Worm (Caenorhabditis elegans) whole organism, L3 larva: ENCODE results near the gene pgm-1.

Experiments
- R02D3.7 ChIP-seq: fragments of 150-350 bp; optimal IDR thresholded peaks from 2 replicates; lab custom pipeline; 2014; ENCODE audit warnings: missing biosample characterization, missing genetic modification characterization
- ZK546.5 ChIP-seq: sonication (generic microtip); optimal IDR thresholded peaks from 2 replicates; lab custom pipeline; 2017; ENCODE audit warnings: missing biosample characterization, missing genetic modification characterization
- aly-2 ChIP-seq: fragments of 150-350 bp; optimal IDR thresholded peaks from 2 replicates; lab custom pipeline; 2014; ENCODE audit warnings: missing biosample characterization, missing genetic modification characterization
- ceh-16 ChIP-seq: sonication (generic microtip); optimal IDR thresholded peaks from 2 replicates; lab custom pipeline; 2017; ENCODE audit warnings: missing biosample characterization, missing genetic modification characterization
- ceh-28 ChIP-seq: fragments of 150-350 bp; optimal IDR thresholded peaks from 2 replicates; lab custom pipeline; 2014; ENCODE audit warnings: missing biosample characterization, missing genetic modification reagents, missing genetic modification characterization
- ceh-82 ChIP-seq: fragments of 150-350 bp; optimal IDR thresholded peaks from 2 replicates; lab custom pipeline; 2014; ENCODE audit warnings: missing biosample characterization, missing genetic modification characterization
- daf-12 ChIP-seq: fragments of 150-350 bp; optimal IDR thresholded peaks from 2 replicates; lab custom pipeline; 2014; ENCODE audit warnings: missing biosample characterization, missing genetic modification reagents, missing genetic modification characterization
- egl-5 ChIP-seq: fragments of 150-350 bp; optimal IDR thresholded peaks from 2 replicates; lab custom pipeline; 2017; ENCODE audit warnings: missing biosample characterization, missing genetic modification reagents, missing genetic modification characterization, inconsistent platforms
- elt-2 ChIP-seq: sonication (generic microtip); optimal IDR thresholded peaks from 2 replicates; lab custom pipeline; 2016; ENCODE audit warnings: missing genetic modification reagents, mild to moderate bottlenecking, missing genetic modification characterization, missing compliant biosample characterization
- elt-3 ChIP-seq, 3 experiments: fragments of 150-350 bp in 1 of 3; sonication (generic microtip) in 2 of 3; optimal IDR thresholded peaks; 2 replicates in 2 of 3; 4 replicates in 1 of 3; lab custom pipeline; 2014 to 2017; ENCODE audit warnings: missing biosample characterization in 3 of 3, missing genetic modification characterization in 3 of 3
- eor-1 ChIP-seq, 2 experiments: fragments of 150-350 bp; optimal IDR thresholded peaks; 2 replicates each; lab custom pipeline; 2014 to 2018; ENCODE audit warnings: missing biosample characterization in 2 of 2, missing genetic modification characterization in 2 of 2
- fkh-10 ChIP-seq: sonication (generic microtip); optimal IDR thresholded peaks from 2 replicates; lab custom pipeline; 2017; ENCODE audit warnings: missing biosample characterization, missing genetic modification reagents, missing genetic modification characterization
- fkh-2 ChIP-seq: fragments of 150-350 bp; optimal IDR thresholded peaks from 2 replicates; lab custom pipeline; 2014; ENCODE audit warnings: missing biosample characterization, missing genetic modification reagents, missing genetic modification characterization
- fos-1 ChIP-seq: fragments of 150-350 bp; optimal IDR thresholded peaks from 2 replicates; lab custom pipeline; 2014; ENCODE audit warnings: missing biosample characterization, missing genetic modification characterization
- hmg-11 ChIP-seq: sonication (generic microtip); optimal IDR thresholded peaks from 2 replicates; lab custom pipeline; 2016; ENCODE audit warnings: missing genetic modification characterization, missing compliant biosample characterization
- jun-1 ChIP-seq: fragments of 150-350 bp; optimal IDR thresholded peaks from 2 replicates; lab custom pipeline; 2014; ENCODE audit warnings: missing biosample characterization, missing genetic modification reagents, missing genetic modification characterization
- lin-39 ChIP-seq: fragments of 150-350 bp; optimal IDR thresholded peaks from 2 replicates; lab custom pipeline; 2018; ENCODE audit warnings: missing biosample characterization, missing genetic modification reagents, missing genetic modification characterization
- lsy-12 ChIP-seq: sonication (generic microtip); optimal IDR thresholded peaks from 2 replicates; lab custom pipeline; 2016; ENCODE audit warnings: mild to moderate bottlenecking, missing genetic modification characterization, missing compliant biosample characterization
- mdl-1 ChIP-seq: fragments of 150-350 bp; optimal IDR thresholded peaks from 2 replicates; lab custom pipeline; 2014; ENCODE audit warnings: missing biosample characterization, missing genetic modification characterization
- nfya-1 ChIP-seq: sonication (generic microtip); optimal IDR thresholded peaks from 2 replicates; lab custom pipeline; 2017; ENCODE audit warnings: missing genetic modification characterization, mild to moderate bottlenecking, missing compliant biosample characterization, antibody characterized with exemption, moderate library complexity; ENCODE audit not compliant: insufficient read depth
- nhr-12 ChIP-seq: fragments of 150-350 bp; optimal IDR thresholded peaks from 2 replicates; lab custom pipeline; 2014; ENCODE audit warnings: missing biosample characterization, missing genetic modification characterization
- nhr-23 ChIP-seq: fragments of 150-350 bp; optimal IDR thresholded peaks from 2 replicates; lab custom pipeline; 2014; ENCODE audit warnings: missing biosample characterization, missing genetic modification reagents, missing genetic modification characterization
- nhr-237 ChIP-seq: fragments of 150-350 bp; optimal IDR thresholded peaks from 2 replicates; lab custom pipeline; 2014; ENCODE audit warnings: missing biosample characterization, missing genetic modification characterization
- nhr-25 ChIP-seq: sonication (generic microtip); optimal IDR thresholded peaks from 2 replicates; lab custom pipeline; 2017; ENCODE audit warnings: missing biosample characterization, missing genetic modification characterization
- nhr-28 ChIP-seq: fragments of 150-350 bp; optimal IDR thresholded peaks from 2 replicates; lab custom pipeline; 2014; ENCODE audit warnings: missing biosample characterization, missing genetic modification characterization
- nhr-43 ChIP-seq: sonication (generic microtip); optimal IDR thresholded peaks from 2 replicates; lab custom pipeline; 2016; ENCODE audit warnings: mild to moderate bottlenecking, missing genetic modification characterization, missing compliant biosample characterization; ENCODE audit not compliant: poor library complexity, severe bottlenecking
- nhr-67 ChIP-seq: fragments of 150-350 bp; optimal IDR thresholded peaks from 2 replicates; lab custom pipeline; 2014; ENCODE audit warnings: missing biosample characterization, missing genetic modification characterization
- nhr-77 ChIP-seq: fragments of 150-350 bp; optimal IDR thresholded peaks from 2 replicates; lab custom pipeline; 2014; ENCODE audit warnings: missing biosample characterization, missing genetic modification characterization
- pha-4 ChIP-seq: fragments of 150-350 bp; optimal IDR thresholded peaks from 2 replicates; lab custom pipeline; 2014; ENCODE audit warnings: missing biosample characterization, missing genetic modification reagents, missing genetic modification characterization
- pqm-1 ChIP-seq: fragments of 150-350 bp; optimal IDR thresholded peaks from 2 replicates; lab custom pipeline; 2017; ENCODE audit warnings: missing biosample characterization, missing genetic modification characterization, inconsistent platforms
- sea-2 ChIP-seq: fragments of 150-350 bp; sonication (generic microtip); optimal IDR thresholded peaks from 4 replicates; lab custom pipeline; 2014; ENCODE audit warnings: missing biosample characterization, missing genetic modification reagents, missing genetic modification characterization
- skn-1 ChIP-seq: fragments of 150-350 bp; optimal IDR thresholded peaks from 2 replicates; lab custom pipeline; 2014; ENCODE audit warnings: missing biosample characterization, missing genetic modification characterization
- snpc-4 ChIP-seq: fragments of 150-350 bp; optimal IDR thresholded peaks from 2 replicates; lab custom pipeline; 2014; ENCODE audit warnings: missing biosample characterization, missing genetic modification characterization
- tbx-2 ChIP-seq: sonication (generic microtip); optimal IDR thresholded peaks from 2 replicates; lab custom pipeline; 2016; ENCODE audit warnings: mild to moderate bottlenecking, missing genetic modification characterization, missing compliant biosample characterization
- unc-39 ChIP-seq: sonication (generic microtip); optimal IDR thresholded peaks from 4 replicates; lab custom pipeline; 2017; ENCODE audit warnings: missing biosample characterization, missing genetic modification characterization
- ztf-4 ChIP-seq: fragments of 150-350 bp; optimal IDR thresholded peaks from 2 replicates; lab custom pipeline; 2014; ENCODE audit warnings: missing biosample characterization, missing genetic modification characterization

pgm-1 gene

DNA sequence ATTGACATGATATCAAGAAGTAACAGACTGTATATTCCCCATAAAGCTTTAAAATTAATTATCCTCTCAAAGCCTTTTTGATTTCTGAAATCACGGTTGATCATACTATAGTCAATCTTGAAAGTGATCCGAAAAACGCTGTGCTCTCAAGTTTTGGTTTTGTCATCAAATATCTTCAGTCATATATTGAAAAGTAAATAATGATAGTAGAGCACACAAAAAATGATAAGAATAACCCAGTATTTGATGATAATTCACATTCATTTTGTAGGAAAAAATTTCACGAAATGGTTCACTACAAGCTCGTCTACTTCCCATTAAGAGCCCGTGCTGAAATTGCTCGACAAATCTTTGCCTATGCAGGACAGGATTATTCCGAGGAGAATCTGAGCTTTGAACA, 9.6 kb upstream of the pgm-1 start, which contains the start of gene gst-6:
gst-6 (plus strand) TSS at position 263 of the 400 bp plus-strand sequence.
- TF ChIP-seq pqm-1 (peak; percentile 59), elt-2 (tag; lab: Kevin White, UChicago) (peak; percentile 76), ztf-4 (no peak), fkh-10 (GFP tag; lab: Kevin White, UChicago) (no peak), ZK546.5 (tag; lab: Kevin White, UChicago) (no peak), tbx-2 (no peak), skn-1 (tag; lab: Kevin White, UChicago) (peak; percentile 81), mdl-1 (tag; lab: Kevin White, UChicago) (no peak), elt-3 (tag; optimal IDR thresholded peaks at IDR 0.05; lab: Kevin White, UChicago) (no peak), pha-4 (tag; lab: Kevin White, UChicago) (peak; percentile 53), nhr-28 (tag; lab: Kevin White, UChicago) (no peak), ceh-28 (tag; lab: Kevin White, UChicago) (no peak), fos-1 (no peak)
- TF ChIP-seq, all 47 proteins: peak for 4

DNA sequence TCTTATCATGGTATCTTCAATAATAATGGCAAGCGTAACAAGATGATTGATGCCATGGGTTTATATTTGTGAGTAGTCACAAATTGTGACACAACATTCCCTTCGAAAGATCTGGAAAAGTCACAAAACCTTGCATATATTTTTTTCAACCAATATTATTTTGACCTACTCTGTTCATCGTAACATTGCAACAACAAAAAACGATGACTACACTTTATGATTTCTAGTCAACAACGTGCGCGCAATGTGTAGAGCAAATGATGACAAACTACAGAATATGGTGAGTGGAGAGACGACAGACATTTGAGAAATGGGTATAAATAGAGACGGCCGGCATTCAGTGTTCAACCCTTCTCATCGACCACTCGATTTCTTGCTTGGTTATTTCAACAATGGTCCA, 7.5 kb upstream of the pgm-1 start, which contains the start of gene gst-7:
gst-7 (plus strand) TSS at position 336 of the 400 bp plus-strand sequence.
- TF ChIP-seq ceh-28 (tag; lab: Kevin White, UChicago) (no peak), nhr-25 (tag; lab: Kevin White, UChicago) (peak; percentile 25), nfya-1 (tag; lab: Kevin White, UChicago) (peak; percentile 40), elt-2 (tag; lab: Kevin White, UChicago) (peak; percentile 92), lin-39 (peak; percentile 26), skn-1 (tag; lab: Kevin White, UChicago) (peak; percentile 96), jun-1 (no peak), fkh-10 (GFP tag; lab: Kevin White, UChicago) (no peak), nhr-237 (no peak), nhr-67 (tag; lab: Kevin White, UChicago) (no peak), elt-3 (tag; optimal IDR thresholded peaks at IDR 0.05; lab: Kevin White, UChicago) (no peak), nhr-23 (tag; lab: Kevin White, UChicago) (peak; percentile 34), hmg-11 (tag; lab: Kevin White, UChicago) (no peak), pha-4 (tag; lab: Kevin White, UChicago) (peak; percentile 92), pqm-1 (peak; percentile 76), R02D3.7 (tag; lab: Kevin White, UChicago) (no peak), fkh-2 (tag; lab: Kevin White, UChicago) (no peak)

DNA sequence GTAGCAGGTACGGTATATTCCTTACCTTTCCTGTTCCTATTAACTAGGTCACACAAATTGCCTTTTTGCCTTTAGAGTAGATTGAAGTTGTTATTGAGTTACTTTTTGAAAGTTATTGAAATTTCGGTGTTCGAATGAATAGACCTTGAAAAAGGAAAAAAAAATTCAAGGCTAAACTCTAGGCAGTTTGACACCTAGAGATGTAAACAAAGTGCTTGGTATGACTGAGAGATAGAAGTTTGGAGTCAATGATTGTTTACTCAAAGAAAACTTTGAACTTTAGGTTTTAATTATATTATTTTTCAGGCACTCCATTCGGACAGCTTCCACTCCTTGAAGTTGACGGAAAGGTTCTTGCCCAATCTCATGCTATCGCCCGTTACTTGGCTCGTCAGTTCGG, 6.7 kb upstream of the pgm-1 start:
- TF ChIP-seq nhr-12, result no peak
- peak; percentile 68 for TF ChIP-seq pha-4 (tag; lab: Kevin White, UChicago)
- TF ChIP-seq R02D3.7 (tag; lab: Kevin White, UChicago), result no peak

DNA sequence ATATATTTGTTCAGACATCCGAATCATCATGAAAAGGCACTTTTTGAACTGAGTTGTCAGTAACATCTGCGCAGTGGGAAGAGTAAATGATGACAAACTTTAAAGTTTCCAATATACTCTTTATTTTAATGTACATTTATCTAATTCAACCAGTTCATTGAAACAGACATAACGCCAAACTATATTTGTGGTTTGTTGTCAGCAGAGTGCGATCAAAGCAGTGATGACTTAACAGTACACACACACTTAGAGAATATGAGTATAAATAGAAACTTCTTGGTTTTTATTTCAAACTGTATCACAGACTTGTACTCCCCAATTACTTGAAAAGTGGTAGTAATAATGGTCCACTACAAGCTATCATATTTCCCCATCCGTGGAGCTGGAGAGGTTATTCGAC, 5.8 kb upstream of the pgm-1 start, which contains the start of gene gst-8:
gst-8 (plus strand) TSS at position 301 of the 400 bp plus-strand sequence.
- peak; percentile 24 for TF ChIP-seq elt-2 (tag; lab: Kevin White, UChicago)
- no peak for TF ChIP-seq ceh-82 (tag; lab: Kevin White, UChicago)
- TF ChIP-seq fkh-2 (tag; lab: Kevin White, UChicago), result no peak
- TF ChIP-seq ceh-28 (tag; lab: Kevin White, UChicago), result no peak
- no peak for TF ChIP-seq ZK546.5 (tag; lab: Kevin White, UChicago)

DNA sequence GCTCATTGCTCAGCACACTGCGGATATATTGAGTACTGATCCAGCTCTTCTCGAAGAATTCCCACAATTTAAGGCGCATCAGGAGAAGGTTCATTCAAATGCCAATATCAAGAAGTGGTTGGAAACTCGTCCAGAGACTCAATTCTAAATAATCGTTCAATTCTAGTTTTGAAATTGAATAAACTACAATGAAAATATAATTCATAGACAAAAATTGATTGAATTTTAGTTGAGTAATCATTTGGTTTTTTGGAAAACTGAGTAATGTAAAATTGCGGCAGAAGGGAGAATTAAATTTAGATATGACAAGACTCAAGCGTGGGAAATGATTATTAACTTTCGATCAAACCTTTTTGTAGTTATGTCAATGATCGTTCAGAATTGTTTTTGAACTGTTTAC, 4.8 kb upstream of the pgm-1 start:
- TF ChIP-seq nhr-25 (tag; lab: Kevin White, UChicago) (no peak), daf-12 (tag; lab: Kevin White, UChicago) (no peak), fkh-2 (tag; lab: Kevin White, UChicago) (no peak), elt-2 (tag; lab: Kevin White, UChicago) (no peak), mdl-1 (tag; lab: Kevin White, UChicago) (no peak), fos-1 (no peak), jun-1 (no peak)

DNA sequence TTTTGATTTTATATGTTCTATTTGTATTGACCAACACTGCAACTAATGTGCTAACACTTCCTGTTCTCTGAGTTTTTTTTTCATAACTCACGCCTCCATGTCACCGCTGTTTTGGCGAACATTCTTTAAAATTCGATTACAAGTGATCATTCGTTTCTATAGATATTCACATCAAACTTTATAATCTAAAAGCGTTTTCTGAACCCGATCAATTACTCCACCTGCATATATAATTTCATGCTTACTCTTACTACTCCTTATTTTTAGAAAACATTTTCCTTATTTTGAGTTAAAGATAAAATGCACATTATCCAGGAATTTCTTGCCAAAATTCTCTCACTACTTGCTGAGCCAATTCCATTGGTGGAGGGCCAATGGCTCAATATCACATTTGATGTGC, 3.3 kb upstream of the pgm-1 start, which contains the start of gene R05F9.7:
R05F9.7 (plus strand) TSS at position 301 of the 400 bp plus-strand sequence.
- no peak for TF ChIP-seq fkh-2 (tag; lab: Kevin White, UChicago)
- no peak for TF ChIP-seq nhr-43 (tag; lab: Kevin White, UChicago)
- TF ChIP-seq nhr-77 (tag; lab: Kevin White, UChicago), result no peak
- TF ChIP-seq aly-2, result no peak
- TF ChIP-seq lsy-12 (tag; lab: Kevin White, UChicago), result no peak
- no peak for TF ChIP-seq snpc-4
- TF ChIP-seq egl-5 (tag; lab: Kevin White, UChicago), result no peak
- TF ChIP-seq mdl-1 (tag; lab: Kevin White, UChicago), result no peak
- no peak for TF ChIP-seq sea-2 (GFP tag; lab: Kevin White, UChicago)
- TF ChIP-seq jun-1, result no peak
- no peak for TF ChIP-seq R02D3.7 (tag; lab: Kevin White, UChicago)
- TF ChIP-seq hmg-11 (tag; lab: Kevin White, UChicago), result no peak
- TF ChIP-seq pqm-1, result no peak
- TF ChIP-seq eor-1 (tag; optimal IDR thresholded peaks at IDR 0.05; lab: Kevin White, UChicago), result no peak
- no peak for TF ChIP-seq ceh-16
- no peak for TF ChIP-seq unc-39 (tag; lab: Kevin White, UChicago)
